Fruit fly (Drosophila melanogaster) whole organism, embryonic: Measurements from ENCODE around the gene CG6340.
A peak's percentile ranks its signal among the peaks of the same experiment; 100 is the strongest.

ENCODE experiments used
- Ada2b ChIP-seq: fragments of 200-800 bp; sonication (Bioruptor generic); IDR thresholded peaks from 2 replicates; pipeline ENCODE4 v1.3.6; 2022; ENCODE audit warnings: missing biosample characterization, missing genetic modification characterization
- Adf1 ChIP-seq: fragments of 200-800 bp; sonication (Bioruptor generic); IDR thresholded peaks from 2 replicates; pipeline ENCODE4 v1.3.6; 2022; ENCODE audit warnings: missing biosample characterization, missing genetic modification characterization
- Aef1 ChIP-seq: fragments of 200-800 bp; sonication (Bioruptor generic); IDR thresholded peaks from 3 replicates; pipeline ENCODE4 v1.3.6; 2022; ENCODE audit warnings: missing biosample characterization, missing genetic modification characterization
- Awh ChIP-seq: fragments of 200-800 bp; sonication (Bioruptor generic); IDR thresholded peaks from 2 replicates; pipeline ENCODE4, ENCODE4 v1.3.6; 2022; ENCODE audit warnings: missing biosample characterization, missing genetic modification characterization
- BEAF-32 ChIP-seq: fragments of 200-800 bp; sonication (Bioruptor generic); optimal IDR thresholded peaks from 3 replicates; lab custom pipeline; 2017; ENCODE audit warnings: missing biosample characterization, missing genetic modification characterization, mild to moderate bottlenecking, moderate library complexity, missing genetic modification reagents
- CG1024 ChIP-seq: fragments of 200-800 bp; sonication (Bioruptor generic); IDR thresholded peaks from 2 replicates; pipeline ENCODE4 v1.3.6; 2022; ENCODE audit warnings: missing biosample characterization, missing genetic modification characterization
- CG12744 ChIP-seq: fragments of 200-800 bp; sonication (Bioruptor generic); optimal IDR thresholded peaks from 2 replicates; lab custom pipeline; 2016; ENCODE audit warnings: missing biosample characterization, missing genetic modification characterization
- CG13424 ChIP-seq: fragments of 200-800 bp; sonication (Bioruptor generic); optimal IDR thresholded peaks from 2 replicates; lab custom pipeline; 2019; ENCODE audit warnings: missing biosample characterization, mild to moderate bottlenecking, missing genetic modification characterization, moderate library complexity
- CG13894 ChIP-seq: fragments of 200-800 bp; sonication (Bioruptor generic); optimal IDR thresholded peaks from 3 replicates; lab custom pipeline; 2018; ENCODE audit warnings: missing biosample characterization, mild to moderate bottlenecking, missing genetic modification characterization, moderate library complexity
- CG15514 ChIP-seq: fragments of 200-800 bp; sonication (Bioruptor generic); optimal IDR thresholded peaks from 3 replicates; lab custom pipeline; 2017; ENCODE audit warnings: missing biosample characterization, missing genetic modification characterization, mild to moderate bottlenecking, moderate library complexity, missing genetic modification reagents
- CG16863 ChIP-seq: fragments of 200-800 bp; sonication (Bioruptor generic); optimal IDR thresholded peaks from 3 replicates; lab custom pipeline; 2016; ENCODE audit warnings: missing biosample characterization, missing genetic modification characterization
- CG17361 ChIP-seq: fragments of 200-800 bp; sonication (Bioruptor generic); IDR thresholded peaks from 3 replicates; pipeline ENCODE4 v1.3.6; 2022; ENCODE audit warnings: missing biosample characterization, missing genetic modification characterization
- CG18476 ChIP-seq: fragments of 200-800 bp; sonication (Bioruptor generic); optimal IDR thresholded peaks from 2 replicates; lab custom pipeline; 2016; ENCODE audit warnings: missing biosample characterization, mild to moderate bottlenecking, missing genetic modification characterization
- CG2116 ChIP-seq: fragments of 200-800 bp; sonication (Bioruptor generic); optimal IDR thresholded peaks from 3 replicates; lab custom pipeline; 2018; ENCODE audit warnings: missing biosample characterization, mild to moderate bottlenecking, missing genetic modification characterization
- CG32532 ChIP-seq: fragments of 200-800 bp; sonication (Bioruptor generic); IDR thresholded peaks from 2 replicates; pipeline ENCODE4 v1.3.6; 2022; ENCODE audit warnings: missing biosample characterization, missing genetic modification characterization
- CG3838 ChIP-seq: fragments of 200-800 bp; sonication (Bioruptor generic); optimal IDR thresholded peaks from 3 replicates; lab custom pipeline; 2016; ENCODE audit warnings: missing biosample characterization, missing genetic modification characterization
- CG42726 ChIP-seq: fragments of 200-800 bp; sonication (Bioruptor generic); IDR thresholded peaks from 2 replicates; pipeline ENCODE4 v1.3.6; 2022; ENCODE audit warnings: missing biosample characterization, missing genetic modification characterization; ENCODE audit not compliant: partially characterized antibody
- CG4424 ChIP-seq: fragments of 200-800 bp; sonication (Bioruptor generic); optimal IDR thresholded peaks from 3 replicates; lab custom pipeline; 2016; ENCODE audit warnings: missing biosample characterization, missing genetic modification characterization
- CG4820 ChIP-seq: fragments of 200-800 bp; sonication (Bioruptor generic); optimal IDR thresholded peaks from 3 replicates; lab custom pipeline; 2016; ENCODE audit warnings: missing biosample characterization, missing genetic modification characterization
- CG6654 ChIP-seq: fragments of 200-800 bp; sonication (Bioruptor generic); optimal IDR thresholded peaks from 2 replicates; lab custom pipeline; 2017; ENCODE audit warnings: missing biosample characterization, mild to moderate bottlenecking, missing genetic modification characterization
- CG7357 ChIP-seq: fragments of 200-800 bp; sonication (Bioruptor generic); IDR thresholded peaks from 3 replicates; pipeline ENCODE4 v1.3.6; 2022; ENCODE audit warnings: missing biosample characterization, missing genetic modification characterization
- CG8281 ChIP-seq: fragments of 200-800 bp; sonication (Bioruptor generic); optimal IDR thresholded peaks from 2 replicates; lab custom pipeline; 2018; ENCODE audit warnings: missing biosample characterization, mild to moderate bottlenecking, missing genetic modification characterization, moderate library complexity
- CG9727 ChIP-seq: fragments of 200-800 bp; sonication (Bioruptor generic); optimal IDR thresholded peaks from 3 replicates; lab custom pipeline; 2017; ENCODE audit warnings: missing biosample characterization, mild to moderate bottlenecking, missing genetic modification characterization
- Dll ChIP-seq: fragments of 200-800 bp; sonication (Bioruptor generic); IDR thresholded peaks from 4 replicates; pipeline ENCODE4 v1.3.6; 2022; ENCODE audit warnings: missing biosample characterization, missing genetic modification characterization; ENCODE audit not compliant: partially characterized antibody
- Doc3 ChIP-seq: fragments of 200-800 bp; sonication (Bioruptor generic); IDR thresholded peaks from 3 replicates; pipeline ENCODE4 v1.3.6; 2022; ENCODE audit warnings: missing biosample characterization, missing genetic modification characterization; ENCODE audit not compliant: partially characterized antibody
- Dref ChIP-seq: fragments of 200-800 bp; sonication (Bioruptor generic); IDR thresholded peaks from 2 replicates; pipeline ENCODE4 v1.3.6; 2022; ENCODE audit warnings: missing biosample characterization, missing genetic modification characterization
- Lhr ChIP-seq: fragments of 200-800 bp; sonication (Bioruptor generic); optimal IDR thresholded peaks from 3 replicates; lab custom pipeline; 2017; ENCODE audit warnings: mild to moderate bottlenecking, missing biosample characterization, missing genetic modification reagents, missing genetic modification characterization
- Med ChIP-seq: fragments of 200-800 bp; sonication (Bioruptor generic); peaks from one replicate; lab custom pipeline; 2016; ENCODE audit warnings: missing biosample characterization, missing genetic modification characterization, mild to moderate bottlenecking, inconsistent platforms, moderate library complexity
- Sin3A ChIP-seq: fragments of >200 bp; optimal IDR thresholded peaks from 2 replicates; lab custom pipeline; 2018
- Sry-δ ChIP-seq: fragments of 200-800 bp; sonication (Bioruptor generic); optimal IDR thresholded peaks from 2 replicates; lab custom pipeline; 2016; ENCODE audit warnings: missing biosample characterization, missing genetic modification characterization
- amos ChIP-seq: fragments of 200-800 bp; sonication (Bioruptor generic); IDR thresholded peaks from 2 replicates; pipeline ENCODE4 v1.3.6; 2022; ENCODE audit warnings: missing biosample characterization, missing genetic modification characterization; ENCODE audit not compliant: partially characterized antibody
- danr ChIP-seq: fragments of 200-800 bp; sonication (Bioruptor generic); IDR thresholded peaks from 2 replicates; pipeline ENCODE4 v1.3.6; 2022; ENCODE audit warnings: missing biosample characterization, missing genetic modification characterization
- dysf ChIP-seq: fragments of 200-800 bp; sonication (Bioruptor generic); IDR thresholded peaks from 3 replicates; pipeline ENCODE4 v1.3.6; 2022; ENCODE audit warnings: missing biosample characterization, missing genetic modification characterization
- jumu ChIP-seq: fragments of 200-800 bp; sonication (Bioruptor generic); optimal IDR thresholded peaks from 3 replicates; lab custom pipeline; 2016; ENCODE audit warnings: missing biosample characterization, missing genetic modification characterization
- lmd ChIP-seq: fragments of 200-800 bp; sonication (Bioruptor generic); IDR thresholded peaks from 2 replicates; pipeline ENCODE4 v1.3.6; 2022; ENCODE audit warnings: missing biosample characterization, missing genetic modification characterization
- nom ChIP-seq: fragments of 200-800 bp; sonication (Bioruptor generic); optimal IDR thresholded peaks from 2 replicates; lab custom pipeline; 2017; ENCODE audit warnings: missing biosample characterization, missing genetic modification characterization, mild to moderate bottlenecking, moderate library complexity, missing genetic modification reagents
- phol ChIP-seq: fragments of 200-800 bp; sonication (Bioruptor generic); optimal IDR thresholded peaks from 3 replicates; lab custom pipeline; 2018; ENCODE audit warnings: missing biosample characterization, mild to moderate bottlenecking, missing genetic modification characterization, moderate library complexity
- stwl ChIP-seq: fragments of 200-800 bp; sonication (Bioruptor generic); optimal IDR thresholded peaks from 3 replicates; lab custom pipeline; 2018; ENCODE audit warnings: missing biosample characterization, mild to moderate bottlenecking, missing genetic modification characterization, moderate library complexity
- tgo ChIP-seq: fragments of 200-800 bp; sonication (Bioruptor generic); IDR thresholded peaks from 3 replicates; pipeline ENCODE4 v1.3.6; 2022; ENCODE audit warnings: missing biosample characterization, missing genetic modification characterization
- tna ChIP-seq: fragments of 200-800 bp; sonication (Bioruptor generic); IDR thresholded peaks from 2 replicates; pipeline ENCODE4 v1.3.6; 2022; ENCODE audit warnings: missing biosample characterization, missing genetic modification characterization; ENCODE audit not compliant: partially characterized antibody
- vfl ChIP-seq: fragments of 200-800 bp; sonication (Bioruptor generic); optimal IDR thresholded peaks from 2 replicates; lab custom pipeline; 2016; ENCODE audit warnings: missing biosample characterization, missing genetic modification characterization
- yki ChIP-seq: fragments of >200 bp; optimal IDR thresholded peaks from 3 replicates; lab custom pipeline; 2018
- zfh1 ChIP-seq: fragments of 200-800 bp; sonication (Bioruptor generic); IDR thresholded peaks from 3 replicates; pipeline ENCODE4 v1.3.6; 2022; ENCODE audit warnings: missing biosample characterization, missing genetic modification characterization

CG6340 gene

DNA sequence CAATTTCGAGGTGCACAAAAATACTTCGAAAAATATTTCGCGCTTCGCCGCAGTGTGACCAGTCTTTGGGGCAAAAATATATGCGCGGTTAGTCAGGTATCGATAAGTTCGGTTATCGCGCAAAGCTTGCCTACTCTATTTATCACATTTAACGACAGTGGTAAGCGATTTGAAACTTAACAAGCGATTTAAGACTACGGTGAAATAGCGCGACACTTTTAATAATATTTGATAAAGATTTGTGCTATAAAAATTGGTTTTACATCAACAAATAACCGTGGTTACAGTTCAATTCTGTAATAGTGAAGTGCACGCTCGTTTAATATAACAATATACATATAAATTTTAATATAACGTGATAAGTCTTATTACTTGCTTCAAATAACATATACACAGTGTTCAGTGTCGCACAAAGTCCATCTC, 6.8 kb upstream of the CG6340 start, which contains the start of gene mh (continued):
- TF ChIP-seq stwl (peak; percentile 38), CG9727 (GFP tag; lab: Kevin White, UChicago) (peak; percentile 46), Doc3 (GFP tag; lab: Robert Waterston, UW) (0 out of 3 replicates have a peak, but pooled peaks have one; percentile 39), Awh (GFP tag; lab: Robert Waterston, UW) (no peak), BEAF-32 (GFP tag; lab: Kevin White, UChicago) (peak; percentile 73), phol (tag; lab: Kevin White, UChicago) (peak; percentile 51), CG17361 (GFP tag; lab: Robert Waterston, UW) (peak; percentile 60; the same call in 2 of the 3 replicates), CG4424 (GFP tag; lab: Kevin White, UChicago) (peak; percentile 31), CG15514 (peak; percentile 48), tna (peak; percentile 42; the same call in 1 of the 2 replicates), Lhr (GFP tag; lab: Kevin White, UChicago) (peak; percentile 14), dysf (GFP tag; lab: Robert Waterston, UW) (peak; percentile 48; the same call in 1 of the 3 replicates), zfh1 (GFP tag; lab: Robert Waterston, UW) (no peak), lmd (GFP tag; lab: Robert Waterston, UW) (peak; percentile 47; the same call in 1 of the 2 replicates), Dll (GFP tag; lab: Robert Waterston, UW) (peak; percentile 57; the same call in 2 of the 4 replicates), Ada2b (GFP tag; lab: Robert Waterston, UW) (peak; percentile 48), CG13424 (tag; lab: Kevin White, UChicago) (peak; percentile 48), CG18476 (GFP tag; lab: Kevin White, UChicago) (peak; percentile 10), CG2116 (GFP tag; lab: Kevin White, UChicago) (peak; percentile 45), Sry-δ (GFP tag; lab: Kevin White, UChicago) (peak; percentile 80), CG7357 (GFP tag; lab: Robert Waterston, UW) (no peak), CG13894 (tag; lab: Kevin White, UChicago) (no peak), CG42726 (GFP tag; lab: Robert Waterston, UW) (0 out of 2 replicates have a peak, but pooled peaks have one; percentile 28), jumu (GFP tag; lab: Kevin White, UChicago) (peak; percentile 5)

DNA sequence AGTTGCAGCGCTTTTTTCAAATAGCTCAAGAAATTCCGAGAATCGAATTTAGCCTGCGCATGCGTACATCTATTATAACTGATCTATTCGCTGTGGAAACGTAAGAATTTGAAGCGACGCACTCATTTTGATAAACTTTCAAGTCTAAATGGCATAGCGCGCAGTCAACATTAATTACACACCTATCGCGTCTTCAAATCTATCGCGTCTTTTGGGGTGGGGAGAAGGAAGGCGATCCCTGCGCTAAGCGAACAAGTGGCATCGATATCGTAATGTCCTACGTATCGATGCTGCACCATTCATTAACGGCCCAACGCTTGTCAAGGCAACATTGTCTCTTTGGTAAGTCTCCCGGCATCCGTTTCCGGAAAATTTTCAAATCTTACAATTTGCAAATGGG, 6.4 kb upstream of the CG6340 start, which contains the start of gene CG6324:
CG6324 (plus strand) TSS at position 301 of the 400 bp plus-strand sequence.
- TF ChIP-seq yki (lab: Kevin White, UChicago) (no peak), vfl (GFP tag; lab: Kevin White, UChicago) (no peak), CG32532 (GFP tag; lab: Robert Waterston, UW) (no peak), Dref (GFP tag; lab: Robert Waterston, UW) (peak; percentile 26; the same call in 1 of the 2 replicates), CG4820 (GFP tag; lab: Kevin White, UChicago) (no peak), Sin3A (lab: Kevin White, UChicago) (peak; percentile 2), Med (GFP tag; lab: Kevin White, UChicago) (peak; percentile 5), tgo (GFP tag; lab: Robert Waterston, UW) (0 out of 3 replicates have a peak, but pooled peaks have one; percentile 4), CG12744 (no peak), Aef1 (GFP tag; lab: Robert Waterston, UW) (no peak), danr (GFP tag; lab: Robert Waterston, UW) (0 out of 2 replicates have a peak, but pooled peaks have one; percentile 0), CG17361 (GFP tag; lab: Robert Waterston, UW) (no peak), CG16863 (no peak), CG8281 (tag; lab: Kevin White, UChicago) (no peak), amos (GFP tag; lab: Robert Waterston, UW) (peak; percentile 11; the same call in 1 of the 2 replicates), CG6654 (no peak), CG3838 (GFP tag; lab: Kevin White, UChicago) (no peak), nom (GFP tag; lab: Kevin White, UChicago) (no peak), Adf1 (no peak), CG1024 (GFP tag; lab: Robert Waterston, UW) (no peak)
